Worm (Caenorhabditis elegans) whole organism, L4 larva: ENCODE results near the gene Y105C5A.1285.

Experiments
- F44E2.7 ChIP-seq: fragments of 200-800 bp; sonication (Bioruptor generic); IDR thresholded peaks from 2 replicates; pipeline ENCODE4 v2.1.2; 2022; ENCODE audit warnings: missing genetic modification characterization, missing compliant biosample characterization
- ceh-82 ChIP-seq: sonication (generic microtip); optimal IDR thresholded peaks from 2 replicates; lab custom pipeline; 2017; ENCODE audit warnings: missing biosample characterization, missing genetic modification characterization
- nhr-77 ChIP-seq: fragments of 150-350 bp; optimal IDR thresholded peaks from 2 replicates; lab custom pipeline; 2014; ENCODE audit warnings: missing biosample characterization, missing genetic modification characterization
- pha-4 ChIP-seq, 2 experiments: fragments of 150-350 bp in 1 of 2; fragments of 200-800 bp in 1 of 2; sonication (Bioruptor generic) in 1 of 2; IDR thresholded peaks in 1 of 2; optimal IDR thresholded peaks in 1 of 2; 2 replicates each; pipeline versions ENCODE4 v1.3.6 to Lab custom; 2014 to 2022; ENCODE audit warnings: missing genetic modification characterization in 2 of 2, missing genetic modification reagents in 2 of 2, missing biosample characterization in 1 of 2, missing compliant biosample characterization in 1 of 2
- rbr-2 ChIP-seq: sonication (generic microtip); optimal IDR thresholded peaks from 2 replicates; lab custom pipeline; 2016; ENCODE audit warnings: missing genotype, missing genetic modification characterization, missing compliant biosample characterization
- snpc-1.2 ChIP-seq: fragments of 200-800 bp; sonication (Bioruptor generic); IDR thresholded peaks from 2 replicates; pipeline ENCODE4 v1.3.6; 2022; ENCODE audit warnings: missing genetic modification reagents, missing genetic modification characterization, missing compliant biosample characterization
- unc-62 ChIP-seq, 3 experiments: fragments of 150-350 bp in 1 of 3; sonication (generic microtip); optimal IDR thresholded peaks in 2 of 3; peaks in 1 of 3; 1 replicate in 1 of 3; 2 replicates in 2 of 3; lab custom pipeline; 2014 to 2017; ENCODE audit warnings: missing biosample characterization in 3 of 3, missing genetic modification characterization in 3 of 3, missing genetic modification reagents in 3 of 3, missing genotype in 1 of 3

ce11 chrIV:15750014-15750776 is 2.0 kb upstream of the Y105C5A.1285 start:
- no peak for TF ChIP-seq snpc-1.2
- TF ChIP-seq nhr-77 (tag; lab: Kevin White, UChicago): no peak
- no peak for TF ChIP-seq F44E2.7
- no peak for TF ChIP-seq ceh-82 (tag; lab: Kevin White, UChicago)
- TF ChIP-seq pha-4 (GFP tag; IDR thresholded peaks at IDR 0.05; lab: Robert Waterston, UW): no peak
- TF ChIP-seq pha-4 (tag; optimal IDR thresholded peaks at IDR 0.05; lab: Kevin White, UChicago): no peak
- no peak for TF ChIP-seq rbr-2 (tag; lab: Kevin White, UChicago)
- peak in 1 of 2 experiments; percentile 96 for TF ChIP-seq unc-62 (GFP tag; optimal IDR thresholded peaks at IDR 0.05 in 1 of 2; lab: Kevin White, UChicago)
- TF ChIP-seq unc-62 (tag; optimal IDR thresholded peaks at IDR 0.05; lab: Kevin White, UChicago): no peak
